Fruit fly (Drosophila melanogaster) S2 (cell line): ENCODE measurements around the gene ovo.

Source experiments
- CG8478 ChIP-seq: fragments of >200 bp; optimal IDR thresholded peaks from 2 replicates; lab custom pipeline; 2018
- CTCF ChIP-seq, 2 experiments: fragments of >200 bp; optimal IDR thresholded peaks; 2 replicates each; lab custom pipeline; 2018

ovo gene

DNA sequence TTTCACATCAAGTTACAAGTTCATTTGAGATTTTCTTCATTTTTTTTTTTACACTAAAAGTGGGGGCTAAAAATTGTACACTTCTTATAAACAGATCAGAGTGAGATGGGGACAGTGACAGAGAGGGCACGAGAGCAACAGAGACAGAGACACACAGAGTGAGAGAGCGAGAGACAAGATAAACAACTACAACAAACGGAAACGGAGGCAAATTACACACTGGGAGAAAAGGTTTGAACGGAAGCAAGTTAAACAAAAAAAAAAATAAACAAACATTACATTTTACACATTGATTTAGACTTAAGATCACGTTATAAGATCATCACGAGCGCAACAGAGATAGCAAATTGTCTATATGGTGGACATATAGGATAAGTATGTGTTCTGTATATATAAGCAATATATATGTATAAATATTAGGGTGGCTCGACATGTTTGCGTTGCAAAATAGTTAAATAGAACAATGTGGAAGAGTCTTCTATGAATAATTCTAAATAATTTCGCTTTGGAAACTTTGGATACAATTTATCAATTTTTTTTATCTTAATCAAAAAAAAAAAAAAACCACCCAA lies 27.9 kb downstream of the ovo start:
- no peak for TF ChIP-seq CTCF (optimal IDR thresholded peaks at IDR 0.05; lab: Kevin White, UChicago)
- TF ChIP-seq CG8478: no peak

- TF ChIP-seq CG8478: no peak
- TF ChIP-seq CTCF (optimal IDR thresholded peaks at IDR 0.05; lab: Kevin White, UChicago): no peak
These were observed 32.4 kb downstream of the ovo start for dm6 chrX:5080521-5080920.

DNA sequence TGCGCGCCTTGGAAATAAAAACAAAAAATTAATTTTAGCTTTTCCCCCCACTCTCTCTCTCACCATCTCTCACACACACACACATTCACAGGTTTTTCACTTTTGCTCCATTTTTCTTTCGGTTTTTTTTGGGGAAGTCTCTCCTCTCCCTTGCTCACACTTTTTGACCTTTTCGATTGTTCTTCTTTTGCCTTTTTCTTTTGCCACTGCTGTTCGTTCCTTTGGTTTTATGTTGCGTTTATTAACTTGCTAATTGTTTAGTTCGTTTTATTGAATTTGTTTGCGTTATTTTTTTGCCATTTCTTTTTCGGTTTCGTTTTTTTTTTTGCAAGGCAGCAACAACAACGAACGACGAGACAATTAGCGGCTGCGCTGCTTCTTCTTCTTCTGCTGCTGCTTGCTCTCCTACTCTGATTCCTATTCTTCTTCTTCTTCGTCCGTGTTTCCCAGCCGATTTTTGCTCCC lies 34.3 kb downstream of the ovo start:
- TF ChIP-seq CG8478 (no peak), CTCF (optimal IDR thresholded peaks at IDR 0.05; lab: Kevin White, UChicago) (no peak)

DNA sequence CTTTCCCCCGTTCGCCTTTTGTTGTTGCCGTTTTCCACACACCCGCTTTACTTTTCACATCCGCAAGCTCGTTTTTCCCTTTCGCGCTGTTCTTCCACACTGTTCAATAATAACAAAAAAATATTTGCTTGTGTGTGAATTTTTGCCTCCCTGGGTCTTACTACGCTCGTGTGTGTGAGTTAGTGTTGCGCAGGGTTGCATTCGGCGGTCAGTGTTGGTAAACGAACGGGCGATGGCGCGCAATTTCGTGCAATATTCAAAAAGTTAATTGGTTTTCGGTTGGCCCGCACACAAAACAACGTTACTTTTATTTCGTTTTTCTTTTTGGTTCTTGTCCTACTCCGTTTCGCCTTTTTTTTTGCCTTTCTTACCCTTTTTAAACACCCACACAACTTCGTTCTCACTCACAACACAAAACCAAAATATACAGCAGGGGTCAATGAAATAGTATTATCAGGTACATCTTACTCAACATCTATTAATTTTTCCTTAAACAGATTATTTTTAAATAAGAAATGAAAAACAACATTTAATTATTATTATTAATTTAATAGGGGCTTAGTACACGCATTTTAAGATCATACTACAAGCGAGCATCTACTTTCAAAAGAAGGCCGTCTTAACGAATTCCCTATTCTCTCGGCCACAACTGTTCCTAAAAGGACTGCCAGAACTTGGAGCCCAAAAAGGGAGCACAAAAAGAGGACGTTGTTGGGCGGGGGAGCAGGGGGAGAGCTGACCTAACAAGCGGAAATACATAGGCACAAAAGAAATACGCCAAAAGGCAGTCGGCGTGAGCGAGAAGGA lies 35.0 kb downstream of the ovo start:
- TF ChIP-seq CTCF (optimal IDR thresholded peaks at IDR 0.05; lab: Kevin White, UChicago): no peak
- TF ChIP-seq CG8478: no peak

- TF ChIP-seq CTCF (optimal IDR thresholded peaks at IDR 0.05; lab: Kevin White, UChicago) (no peak), CG8478 (no peak)
These were observed 35.6 kb downstream of the ovo start for dm6 chrX:5083647-5084096.

DNA sequence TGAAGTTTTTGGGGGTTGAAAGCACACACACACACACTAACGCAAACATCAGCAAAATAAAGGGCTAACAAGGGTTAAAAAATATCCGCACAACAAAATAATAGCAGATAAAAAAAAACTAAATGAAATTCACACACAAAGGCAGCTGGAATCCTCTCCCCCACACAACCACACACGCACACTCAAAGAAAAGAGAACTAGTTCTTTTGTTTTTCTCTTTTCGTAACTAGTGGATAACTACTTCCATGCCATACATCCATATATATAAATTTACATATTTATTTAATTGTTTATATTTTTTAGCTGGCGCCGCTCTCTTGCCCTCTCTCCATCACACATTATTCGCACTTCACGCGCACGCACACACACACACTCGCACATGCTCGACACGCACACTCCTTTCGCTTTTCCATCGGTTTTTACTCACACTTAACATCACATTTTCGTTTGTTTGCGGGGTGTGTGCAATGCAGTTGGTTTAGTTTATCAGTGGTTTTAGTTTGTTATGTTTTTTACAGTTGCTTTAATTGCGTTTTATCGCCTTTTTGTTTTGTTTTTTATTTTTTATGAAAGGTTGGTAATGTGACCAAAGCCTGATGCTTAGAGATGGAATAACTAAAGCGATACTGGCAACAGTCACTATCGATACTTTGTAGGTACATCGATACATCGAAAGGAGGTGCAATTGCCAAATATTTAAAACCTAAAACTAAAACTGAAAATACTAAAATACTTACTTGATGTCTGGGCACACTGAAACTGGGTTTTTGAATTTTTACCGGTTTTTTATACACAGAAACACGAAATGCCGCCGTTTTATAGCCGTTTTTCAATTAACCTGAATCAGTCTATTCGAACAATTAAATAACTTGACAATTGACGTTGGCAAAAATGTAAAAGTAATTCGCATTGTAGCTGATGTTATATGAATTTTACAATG lies 36.3 kb downstream of the ovo start, which contains the start of gene CG32767:
CG32767 (minus strand) TSS at position 623 of the 940 bp plus-strand sequence.
- TF ChIP-seq CG8478 (no peak), CTCF (optimal IDR thresholded peaks at IDR 0.05; lab: Kevin White, UChicago) (peak in 1 of 2 experiments; percentile 18)

dm6 chrX:5085086-5085468 lies 37.0 kb downstream of the ovo start:
- TF ChIP-seq CTCF (optimal IDR thresholded peaks at IDR 0.05; lab: Kevin White, UChicago): no peak
- TF ChIP-seq CG8478: no peak

dm6 chrX:5085469-5085868 lies 37.4 kb downstream of the ovo start, which contains the start of the genes CG15465 and rg:
TSS of gene CG15465 (plus strand) at chrX:5085759.
TSS of gene rg (plus strand) at chrX:5085759.
- no peak for TF ChIP-seq CTCF (optimal IDR thresholded peaks at IDR 0.05; lab: Kevin White, UChicago)
- no peak for TF ChIP-seq CG8478

dm6 chrX:5085964-5086707 lies 38.1 kb downstream of the ovo start:
- TF ChIP-seq CG8478 (no peak), CTCF (optimal IDR thresholded peaks at IDR 0.05; lab: Kevin White, UChicago) (peak; percentile 69 to 73)

DNA sequence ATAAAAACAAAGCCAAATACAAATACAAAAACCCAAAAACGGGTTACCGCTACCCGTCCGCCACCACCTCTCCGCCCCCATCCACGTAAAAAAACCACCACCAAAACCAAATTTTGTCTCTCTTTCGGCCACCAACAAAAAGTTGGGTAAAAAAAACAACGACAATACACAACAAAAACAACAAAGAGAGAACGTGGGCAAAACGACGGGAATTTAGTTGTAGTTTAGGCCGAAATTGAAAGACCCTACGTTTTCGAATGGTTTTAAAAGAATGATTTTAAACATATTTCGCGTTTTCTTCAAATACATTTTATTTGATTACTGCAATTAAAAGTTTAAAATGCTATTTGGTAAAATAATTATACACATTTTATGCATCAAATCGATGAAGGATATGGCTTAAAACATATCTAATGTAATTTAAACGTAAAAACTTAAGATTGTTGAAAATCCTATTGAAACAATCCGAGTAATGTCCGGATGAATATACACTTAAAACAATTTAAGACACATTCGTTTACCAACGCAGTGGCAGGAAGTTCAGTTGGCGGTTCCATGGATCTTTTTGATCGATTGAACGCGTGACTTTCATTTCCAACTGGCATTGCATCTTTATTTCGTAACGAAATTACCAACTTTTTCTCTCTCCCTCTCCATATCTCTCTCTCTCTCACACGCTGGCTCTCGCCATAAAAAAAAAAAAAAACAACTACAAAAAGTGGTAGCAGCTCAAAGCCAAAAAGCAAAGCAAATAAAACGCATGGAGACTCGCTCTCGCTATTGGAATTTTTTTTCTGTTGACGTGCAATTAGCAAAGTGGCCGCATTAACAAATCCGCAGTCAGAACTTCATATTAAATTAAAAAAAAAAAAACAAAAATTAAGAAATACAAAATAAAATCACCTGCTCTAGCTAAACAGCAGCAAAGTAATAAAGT lies 38.9 kb downstream of the ovo start:
- TF ChIP-seq CTCF (optimal IDR thresholded peaks at IDR 0.05; lab: Kevin White, UChicago): no peak

DNA sequence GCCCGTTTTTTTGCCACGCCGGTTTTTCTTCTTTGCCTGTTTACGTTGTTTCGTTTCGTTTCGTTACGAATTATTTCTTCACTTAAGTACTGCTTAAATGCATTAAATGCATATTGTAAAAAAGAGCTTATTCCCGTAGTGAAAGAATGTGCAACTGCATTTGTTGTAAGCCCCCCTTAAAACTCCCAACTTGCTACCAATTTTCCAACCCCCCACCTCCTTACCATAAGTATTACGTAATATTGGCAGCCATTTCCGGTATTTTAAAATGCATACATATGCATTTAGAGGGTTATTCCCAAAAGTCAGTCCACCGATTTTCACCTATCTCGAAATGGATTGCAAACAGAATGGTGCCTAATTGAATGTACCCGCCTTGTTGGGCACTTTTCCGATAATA lies 39.7 kb downstream of the ovo start:
- no peak for TF ChIP-seq CTCF (optimal IDR thresholded peaks at IDR 0.05; lab: Kevin White, UChicago)

- no peak for TF ChIP-seq CG8478
- TF ChIP-seq CTCF (optimal IDR thresholded peaks at IDR 0.05; lab: Kevin White, UChicago): peak; percentile 47 to 71
These were observed 43.1 kb downstream of the ovo start for dm6 chrX:5091154-5091553.

DNA sequence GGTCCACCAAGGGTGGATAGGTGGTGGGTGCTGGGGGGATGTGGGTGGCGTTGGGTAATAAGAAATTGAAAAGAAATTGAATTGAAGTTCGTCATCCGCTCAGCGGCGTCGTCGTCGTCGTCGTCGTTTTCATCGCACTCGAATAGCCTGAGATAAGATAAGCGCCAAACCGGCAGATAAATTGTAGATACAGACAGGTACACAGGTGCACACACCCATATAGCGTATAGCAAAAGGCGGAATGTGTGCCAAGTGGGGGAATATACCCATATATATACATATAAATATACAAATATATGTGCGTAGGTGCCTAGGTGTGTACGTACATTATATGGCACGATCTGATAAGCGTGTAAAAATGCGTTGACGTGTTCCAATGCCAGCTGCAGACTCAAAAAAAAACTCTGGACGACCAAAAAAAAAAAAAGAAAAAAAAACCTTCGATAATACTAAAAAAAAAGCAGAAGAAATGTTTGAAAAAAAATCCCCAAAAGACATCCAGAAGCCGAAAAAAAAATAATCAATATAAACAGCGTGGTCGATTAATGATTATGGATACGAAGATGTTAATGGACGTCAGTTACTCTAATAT lies 43.8 kb downstream of the ovo start:
- TF ChIP-seq CG8478 (no peak), CTCF (optimal IDR thresholded peaks at IDR 0.05; lab: Kevin White, UChicago) (no peak)
